Worm (Caenorhabditis elegans) whole organism, L4 larva: Measurements from ENCODE around the gene set-4.

Source experiments
- F37D6.2 ChIP-seq: sonication (generic microtip); optimal IDR thresholded peaks from 2 replicates; lab custom pipeline; 2016; ENCODE audit warnings: mild to moderate bottlenecking, missing genetic modification characterization, missing compliant biosample characterization
- Y105C5A.15 ChIP-seq: fragments of 200-800 bp; sonication (Bioruptor generic); IDR thresholded peaks from 2 replicates; pipeline ENCODE4 v1.3.6; 2022; ENCODE audit warnings: missing genetic modification characterization, missing compliant biosample characterization
- Y48G9A.11 ChIP-seq: fragments of 200-800 bp; sonication (Bioruptor generic); IDR thresholded peaks from 2 replicates; pipeline ENCODE4 v1.3.6; 2022; ENCODE audit warnings: missing genetic modification reagents, missing genetic modification characterization, missing compliant biosample characterization
- Y75B8A.6 ChIP-seq: fragments of 200-800 bp; sonication (Bioruptor generic); IDR thresholded peaks from 2 replicates; pipeline ENCODE4 v1.3.6; 2022; ENCODE audit warnings: missing genetic modification reagents, missing genetic modification characterization, missing compliant biosample characterization
- ZK546.5 ChIP-seq, 2 experiments: sonication (generic microtip); optimal IDR thresholded peaks; 2 replicates each; lab custom pipeline; 2017; ENCODE audit warnings: missing biosample characterization in 2 of 2, missing genetic modification characterization in 2 of 2
- aly-2 ChIP-seq: sonication (generic microtip); optimal IDR thresholded peaks from 2 replicates; lab custom pipeline; 2018; ENCODE audit warnings: missing biosample characterization, missing genetic modification characterization
- arid-1 ChIP-seq: fragments of 200-800 bp; sonication (Bioruptor generic); conservative IDR thresholded peaks from 2 replicates; pipeline ENCODE4 v1.3.6; 2022; ENCODE audit warnings: missing genetic modification reagents, missing genetic modification characterization, missing compliant biosample characterization
- ceh-20 ChIP-seq: fragments of 200-800 bp; sonication (Bioruptor generic); IDR thresholded peaks from 2 replicates; pipeline ENCODE4 v1.3.6; 2022; ENCODE audit warnings: missing genetic modification reagents, missing genetic modification characterization, missing compliant biosample characterization
- ceh-28 ChIP-seq: fragments of 150-350 bp; optimal IDR thresholded peaks from 2 replicates; lab custom pipeline; 2014; ENCODE audit warnings: missing biosample characterization, missing genetic modification reagents, missing genetic modification characterization
- ceh-62 ChIP-seq: sonication (generic microtip); optimal IDR thresholded peaks from 2 replicates; lab custom pipeline; 2017; ENCODE audit warnings: missing biosample characterization, missing genetic modification characterization
- ceh-82 ChIP-seq: sonication (generic microtip); optimal IDR thresholded peaks from 2 replicates; lab custom pipeline; 2017; ENCODE audit warnings: missing biosample characterization, missing genetic modification characterization
- ctbp-1 ChIP-seq: fragments of 200-800 bp; sonication (Bioruptor generic); IDR thresholded peaks from 2 replicates; pipeline ENCODE4 v1.3.6; 2022; ENCODE audit warnings: missing genetic modification reagents, missing genetic modification characterization, missing compliant biosample characterization
- daf-12 ChIP-seq: fragments of 150-350 bp; optimal IDR thresholded peaks from 2 replicates; lab custom pipeline; 2014; ENCODE audit warnings: missing biosample characterization, missing genetic modification reagents, missing genetic modification characterization
- daf-16 ChIP-seq, 3 experiments: sonication (generic microtip); optimal IDR thresholded peaks; 2 replicates each; lab custom pipeline; 2016 to 2017; ENCODE audit warnings: missing genetic modification characterization in 3 of 3, missing genetic modification reagents in 3 of 3, mild to moderate bottlenecking in 2 of 3, missing compliant biosample characterization in 2 of 3, missing biosample characterization in 1 of 3, moderate library complexity in 1 of 3
- daf-19 ChIP-seq: fragments of 200-800 bp; sonication (Bioruptor generic); conservative IDR thresholded peaks from 2 replicates; pipeline ENCODE4 v1.3.6; 2022; ENCODE audit warnings: missing genetic modification characterization, missing compliant biosample characterization
- fkh-10 ChIP-seq: fragments of 150-350 bp; optimal IDR thresholded peaks from 2 replicates; lab custom pipeline; 2014; ENCODE audit warnings: missing biosample characterization, missing genetic modification reagents, missing genetic modification characterization
- fos-1 ChIP-seq: fragments of 150-350 bp; optimal IDR thresholded peaks from 2 replicates; lab custom pipeline; 2014; ENCODE audit warnings: missing biosample characterization, missing genetic modification characterization
- hlh-30 ChIP-seq: sonication (generic microtip); optimal IDR thresholded peaks from 2 replicates; lab custom pipeline; 2017; ENCODE audit warnings: antibody characterized with exemption, mild to moderate bottlenecking, missing genetic modification characterization, missing compliant biosample characterization; ENCODE audit not compliant: insufficient read depth
- hmg-1.1 ChIP-seq: fragments of 200-800 bp; sonication (Bioruptor generic); IDR thresholded peaks from 2 replicates; pipeline ENCODE4 v1.3.6; 2022; ENCODE audit warnings: missing genetic modification reagents, missing genetic modification characterization, missing compliant biosample characterization
- jun-1 ChIP-seq: fragments of 150-350 bp; optimal IDR thresholded peaks from 2 replicates; lab custom pipeline; 2014; ENCODE audit warnings: missing biosample characterization, missing genetic modification reagents, missing genetic modification characterization
- lim-7 ChIP-seq: fragments of 200-800 bp; sonication (Bioruptor generic); IDR thresholded peaks from 2 replicates; pipeline ENCODE4 v1.3.6; 2022; ENCODE audit warnings: missing genetic modification characterization, missing compliant biosample characterization
- lin-29 ChIP-seq: fragments of 200-800 bp; sonication (Bioruptor generic); IDR thresholded peaks from 2 replicates; pipeline ENCODE4 v1.3.6; 2022; ENCODE audit warnings: missing genetic modification reagents, missing genetic modification characterization, missing compliant biosample characterization
- lin-38 ChIP-seq: fragments of 200-800 bp; sonication (Bioruptor generic); IDR thresholded peaks from 2 replicates; pipeline ENCODE4 v1.3.6; 2022; ENCODE audit warnings: missing genetic modification reagents, missing genetic modification characterization, missing compliant biosample characterization
- lin-39 ChIP-seq: fragments of 150-350 bp; optimal IDR thresholded peaks from 2 replicates; lab custom pipeline; 2014; ENCODE audit warnings: missing biosample characterization, missing genetic modification reagents, missing genetic modification characterization
- lir-3 ChIP-seq: sonication (generic microtip); optimal IDR thresholded peaks from 2 replicates; lab custom pipeline; 2016; ENCODE audit warnings: mild to moderate bottlenecking, missing genetic modification characterization, missing compliant biosample characterization
- madf-5 ChIP-seq, 2 experiments: fragments of 200-800 bp; sonication (Bioruptor generic); IDR thresholded peaks; 2 replicates each; pipeline ENCODE4 v1.3.6; 2022; ENCODE audit warnings: missing compliant biosample characterization in 2 of 2, missing genetic modification characterization in 2 of 2
- mep-1 ChIP-seq: fragments of 150-350 bp; sonication (generic microtip); optimal IDR thresholded peaks from 3 replicates; lab custom pipeline; 2014; ENCODE audit warnings: missing biosample characterization, missing genetic modification characterization
- mes-2 ChIP-seq: sonication (generic microtip); optimal IDR thresholded peaks from 2 replicates; lab custom pipeline; 2016; ENCODE audit warnings: missing genotype, mild to moderate bottlenecking, missing genetic modification characterization, missing compliant biosample characterization; ENCODE audit not compliant: poor library complexity, severe bottlenecking
- mxl-2 ChIP-seq: fragments of 200-800 bp; sonication (Bioruptor generic); conservative IDR thresholded peaks from 2 replicates; pipeline ENCODE4 v1.3.6; 2022; ENCODE audit warnings: missing genetic modification reagents, missing genetic modification characterization, missing compliant biosample characterization
- nhr-41 ChIP-seq: fragments of 200-800 bp; sonication (Bioruptor generic); IDR thresholded peaks from 2 replicates; pipeline ENCODE4 v1.3.6; 2022; ENCODE audit warnings: missing genetic modification reagents, missing genetic modification characterization, missing compliant biosample characterization
- nhr-42 ChIP-seq: fragments of 200-800 bp; sonication (Bioruptor generic); IDR thresholded peaks from 2 replicates; pipeline ENCODE4 v1.3.6; 2022; ENCODE audit warnings: missing genetic modification characterization, missing compliant biosample characterization
- nhr-6 ChIP-seq: fragments of 150-350 bp; optimal IDR thresholded peaks from 2 replicates; lab custom pipeline; 2014; ENCODE audit warnings: missing biosample characterization, missing genetic modification characterization
- nhr-77 ChIP-seq: fragments of 150-350 bp; optimal IDR thresholded peaks from 2 replicates; lab custom pipeline; 2014; ENCODE audit warnings: missing biosample characterization, missing genetic modification characterization
- pha-4 ChIP-seq, 2 experiments: fragments of 150-350 bp in 1 of 2; fragments of 200-800 bp in 1 of 2; sonication (Bioruptor generic) in 1 of 2; IDR thresholded peaks in 1 of 2; optimal IDR thresholded peaks in 1 of 2; 2 replicates each; pipeline versions ENCODE4 v1.3.6 to Lab custom; 2014 to 2022; ENCODE audit warnings: missing genetic modification characterization in 2 of 2, missing genetic modification reagents in 2 of 2, missing biosample characterization in 1 of 2, missing compliant biosample characterization in 1 of 2
- pqm-1 ChIP-seq: sonication (generic microtip); optimal IDR thresholded peaks from 2 replicates; lab custom pipeline; 2017; ENCODE audit warnings: missing biosample characterization, missing genetic modification characterization
- saeg-2 ChIP-seq: fragments of 200-800 bp; sonication (Bioruptor generic); IDR thresholded peaks from 2 replicates; pipeline ENCODE4 v1.3.6; 2022; ENCODE audit warnings: missing genetic modification reagents, missing genetic modification characterization, missing compliant biosample characterization
- sdz-12 ChIP-seq: fragments of 200-800 bp; sonication (Bioruptor generic); optimal IDR thresholded peaks from 2 replicates; lab custom pipeline; 2018; ENCODE audit warnings: mild to moderate bottlenecking, missing genetic modification characterization, missing compliant biosample characterization
- set-16 ChIP-seq: fragments of 200-800 bp; sonication (Bioruptor generic); IDR thresholded peaks from 2 replicates; pipeline ENCODE4 v1.3.6; 2022; ENCODE audit warnings: missing genetic modification reagents, missing genetic modification characterization, missing compliant biosample characterization
- skn-1 ChIP-seq: fragments of 150-350 bp; optimal IDR thresholded peaks from 2 replicates; lab custom pipeline; 2014; ENCODE audit warnings: missing biosample characterization, missing genetic modification characterization
- spr-3 ChIP-seq: fragments of 200-800 bp; sonication (Bioruptor generic); optimal IDR thresholded peaks from 2 replicates; lab custom pipeline; 2018; ENCODE audit warnings: mild to moderate bottlenecking, missing genetic modification characterization, missing compliant biosample characterization
- tra-1 ChIP-seq: fragments of 200-800 bp; sonication (Bioruptor generic); IDR thresholded peaks from 2 replicates; pipeline ENCODE4 v1.3.6; 2022; ENCODE audit warnings: missing genetic modification reagents, missing genetic modification characterization, missing compliant biosample characterization
- unc-130 ChIP-seq: sonication (generic microtip); optimal IDR thresholded peaks from 2 replicates; lab custom pipeline; 2016; ENCODE audit warnings: missing genetic modification reagents, missing genetic modification characterization, missing compliant biosample characterization
- vab-7 ChIP-seq: fragments of 200-800 bp; sonication (Bioruptor generic); IDR thresholded peaks from 2 replicates; pipeline ENCODE4 v1.3.6; 2022; ENCODE audit warnings: missing genetic modification reagents, missing genetic modification characterization, missing compliant biosample characterization
- zag-1 ChIP-seq: fragments of 150-350 bp; optimal IDR thresholded peaks from 2 replicates; lab custom pipeline; 2014; ENCODE audit warnings: missing biosample characterization, missing genetic modification characterization
- zfp-2 ChIP-seq: sonication (generic microtip); optimal IDR thresholded peaks from 2 replicates; lab custom pipeline; 2016; ENCODE audit warnings: mild to moderate bottlenecking, missing genetic modification characterization, missing compliant biosample characterization
- zip-2 ChIP-seq: fragments of 150-350 bp; optimal IDR thresholded peaks from 2 replicates; lab custom pipeline; 2014; ENCODE audit warnings: missing biosample characterization, missing genetic modification characterization

set-4 gene

DNA sequence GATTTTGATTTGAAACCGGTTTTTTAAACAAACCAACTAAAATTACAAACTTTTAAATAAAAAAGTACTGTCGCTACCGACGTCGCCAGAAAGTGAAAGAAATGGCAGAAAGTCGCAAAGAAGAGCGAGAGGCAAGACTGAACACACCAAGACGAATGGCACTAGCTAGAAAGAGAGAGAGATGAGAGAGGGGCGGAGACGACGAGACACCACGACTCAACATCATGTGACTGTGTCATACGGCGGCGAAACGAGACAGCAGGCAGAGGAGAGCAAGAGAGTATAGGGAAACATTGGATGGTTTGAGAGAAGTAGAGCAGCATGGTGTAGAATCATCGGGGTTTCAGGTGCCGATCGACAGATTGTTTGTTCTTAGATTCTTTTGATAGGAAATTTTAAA lies 17.2 kb upstream of the set-4 start (continued):
- TF ChIP-seq ceh-28 (tag; lab: Kevin White, UChicago) (peak; percentile 20), nhr-42 (no peak), F37D6.2 (tag; lab: Kevin White, UChicago) (peak; percentile 54), vab-7 (no peak), madf-5 (GFP tag; IDR thresholded peaks at IDR 0.05; lab: Robert Waterston, UW) (0 out of 4 replicates have a peak, but pooled peaks of 1 of the 2 experiments have one; percentile 23), zip-2 (tag; lab: Kevin White, UChicago) (peak; percentile 26), zag-1 (tag; lab: Kevin White, UChicago) (no peak), zfp-2 (no peak), Y75B8A.6 (GFP tag; lab: Robert Waterston, UW) (no peak), mes-2 (tag; lab: Kevin White, UChicago) (peak; percentile 86), skn-1 (tag; lab: Kevin White, UChicago) (no peak), ceh-82 (tag; lab: Kevin White, UChicago) (no peak), nhr-6 (tag; lab: Kevin White, UChicago) (peak; percentile 65), daf-19 (no peak), lir-3 (no peak), Y105C5A.15 (no peak), aly-2 (tag; lab: Kevin White, UChicago) (no peak), ceh-62 (tag; lab: Kevin White, UChicago) (no peak), lin-38 (GFP tag; lab: Robert Waterston, UW) (peak; percentile 74)

DNA sequence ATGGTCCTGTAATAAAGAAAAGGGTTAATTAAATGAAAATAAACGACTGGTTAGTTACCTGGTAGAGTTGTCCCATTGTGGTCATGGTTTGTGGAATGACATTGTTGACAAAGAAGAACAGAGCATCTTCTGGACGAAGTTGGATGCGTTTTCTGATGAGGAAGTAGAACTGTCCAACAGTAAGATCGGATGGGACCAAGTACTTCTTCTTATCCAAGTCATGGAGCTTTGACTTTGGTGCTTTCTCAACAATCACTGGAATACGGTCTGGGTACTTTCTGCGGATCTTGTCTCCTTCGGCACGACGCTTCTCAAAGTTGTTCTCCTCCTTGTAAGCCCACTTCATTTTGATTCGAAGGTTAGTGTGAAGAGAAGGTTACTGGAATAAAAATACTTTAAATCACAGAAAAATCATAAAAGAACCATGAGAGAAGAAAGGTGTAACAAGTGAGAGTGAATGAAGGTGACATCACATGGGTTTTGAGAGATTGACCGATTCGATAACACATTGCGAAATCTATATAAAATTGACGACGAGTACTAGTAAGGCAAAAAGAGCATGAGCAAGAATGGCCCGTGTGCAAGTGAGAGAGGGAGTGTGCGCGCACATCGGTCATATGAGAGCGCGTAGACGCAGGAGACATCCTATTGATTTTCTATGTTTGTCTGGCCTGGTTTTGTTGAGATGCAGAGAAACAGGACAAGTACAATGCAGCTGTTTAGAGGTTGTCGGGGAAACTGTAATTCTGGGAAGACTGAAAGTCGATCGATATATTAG lies 16.4 kb upstream of the set-4 start, which contains the start of gene lgg-1:
Gene lgg-1 (minus strand): TSS at position 379 of the 778 bp plus-strand sequence.
- TF ChIP-seq ctbp-1 (GFP tag; lab: Robert Waterston, UW) (0 out of 2 replicates have a peak, but pooled peaks have one; percentile 37), lin-39 (tag; lab: Kevin White, UChicago) (no peak), nhr-6 (tag; lab: Kevin White, UChicago) (peak; percentile 48), set-16 (GFP tag; lab: Robert Waterston, UW) (no peak), tra-1 (GFP tag; lab: Robert Waterston, UW) (no peak; the same call in 1 of the 2 replicates), pqm-1 (tag; lab: Kevin White, UChicago) (no peak), nhr-41 (GFP tag; lab: Robert Waterston, UW) (no peak), jun-1 (tag; lab: Kevin White, UChicago) (no peak), saeg-2 (GFP tag; lab: Robert Waterston, UW) (0 out of 2 replicates have a peak, but pooled peaks have one; percentile 19), nhr-77 (tag; lab: Kevin White, UChicago) (peak; percentile 33), pha-4 (GFP tag; IDR thresholded peaks at IDR 0.05; lab: Robert Waterston, UW) (peak; percentile 67; the same call in 1 of the 2 replicates), pha-4 (tag; optimal IDR thresholded peaks at IDR 0.05; lab: Kevin White, UChicago) (no peak), lim-7 (GFP tag; lab: Robert Waterston, UW) (0 out of 2 replicates have a peak, but pooled peaks have one; percentile 39), spr-3 (GFP tag; lab: Kevin White, UChicago) (peak; percentile 17), Y75B8A.6 (GFP tag; lab: Robert Waterston, UW) (peak; percentile 53; the same call in 1 of the 2 replicates), nhr-42 (no peak), daf-19 (peak; percentile 65; the same call in 1 of the 2 replicates), ceh-20 (peak; percentile 60; the same call in 1 of the 2 replicates), ceh-82 (tag; lab: Kevin White, UChicago) (no peak), fkh-10 (GFP tag; lab: Kevin White, UChicago) (peak; percentile 43), Y48G9A.11 (GFP tag; lab: Robert Waterston, UW) (no peak), daf-12 (no peak), ceh-62 (tag; lab: Kevin White, UChicago) (no peak), unc-130 (GFP tag; lab: Kevin White, UChicago) (no peak), daf-16 (GFP tag; optimal IDR thresholded peaks at IDR 0.05; lab: Kevin White, UChicago) (no peak), daf-16 (tag; optimal IDR thresholded peaks at IDR 0.05; lab: Kevin White, UChicago) (peak; percentile 44), mep-1 (tag; lab: Kevin White, UChicago) (peak; percentile 50), madf-5 (GFP tag; IDR thresholded peaks at IDR 0.05; lab: Robert Waterston, UW) (0 out of 4 replicates have a peak, but pooled peaks of 1 of the 2 experiments have one; percentile 3), ZK546.5 (tag; optimal IDR thresholded peaks at IDR 0.05; lab: Kevin White, UChicago) (peak in 1 of 2 experiments; percentile 54), arid-1 (GFP tag; lab: Robert Waterston, UW) (peak; percentile 7; the same call in 1 of the 2 replicates), sdz-12 (GFP tag; lab: Kevin White, UChicago) (peak; percentile 77), fos-1 (tag; lab: Kevin White, UChicago) (no peak), lin-29 (0 out of 2 replicates have a peak, but pooled peaks have one; percentile 26), mxl-2 (GFP tag; lab: Robert Waterston, UW) (no peak), hlh-30 (tag; lab: Kevin White, UChicago) (peak; percentile 84), hmg-1.1 (GFP tag; lab: Robert Waterston, UW) (peak; percentile 59; the same call in 1 of the 2 replicates)
